Worm (Caenorhabditis elegans) whole organism, late embryonic: ENCODE results near the gene sra-27.

Experiments
- ama-1 ChIP-seq: fragments of 150-350 bp; optimal IDR thresholded peaks from 2 replicates; lab custom pipeline; 2014
- ceh-34 ChIP-seq: sonication (generic microtip); optimal IDR thresholded peaks from 2 replicates; lab custom pipeline; 2016; ENCODE audit warnings: mild to moderate bottlenecking, missing genetic modification characterization, missing compliant biosample characterization
- elt-4 ChIP-seq: sonication (generic microtip); optimal IDR thresholded peaks from 2 replicates; lab custom pipeline; 2016; ENCODE audit warnings: missing genetic modification characterization, missing compliant biosample characterization
- ets-4 ChIP-seq: sonication (generic microtip); optimal IDR thresholded peaks from 2 replicates; lab custom pipeline; 2016; ENCODE audit warnings: missing genetic modification characterization, missing compliant biosample characterization
- hlh-15 ChIP-seq: sonication (generic microtip); optimal IDR thresholded peaks from 2 replicates; lab custom pipeline; 2016; ENCODE audit warnings: missing genetic modification characterization, missing compliant biosample characterization
- nhr-11 ChIP-seq: fragments of 150-350 bp; optimal IDR thresholded peaks from 2 replicates; lab custom pipeline; 2014; ENCODE audit warnings: missing biosample characterization, missing genetic modification characterization
- pros-1 ChIP-seq: fragments of 150-350 bp; optimal IDR thresholded peaks from 2 replicates; lab custom pipeline; 2014; ENCODE audit warnings: missing biosample characterization, missing genetic modification reagents, missing genetic modification characterization
- unc-42 ChIP-seq: sonication (generic microtip); optimal IDR thresholded peaks from 2 replicates; lab custom pipeline; 2016; ENCODE audit warnings: missing genotype, missing genetic modification characterization, missing compliant biosample characterization

ce11 chrII:6523940-6524339 is 44.9 kb upstream of the sra-27 start:
- no peak for TF ChIP-seq ceh-34 (tag; lab: Kevin White, UChicago)
- no peak for TF ChIP-seq unc-42
- TF ChIP-seq elt-4 (tag; lab: Kevin White, UChicago), result no peak
- no peak for TF ChIP-seq nhr-11 (tag; lab: Kevin White, UChicago)
- no peak for TF ChIP-seq ets-4 (tag; lab: Kevin White, UChicago)
- TF ChIP-seq pros-1 (tag; lab: Kevin White, UChicago), result no peak
- TF ChIP-seq ama-1 (lab: Kevin White, UChicago), result no peak
- TF ChIP-seq hlh-15 (tag; lab: Kevin White, UChicago), result no peak
